Worm (Caenorhabditis elegans) whole organism, L2 larva: Measurements from ENCODE around the gene T04A11.4.

Source experiments
- F13H6.1 ChIP-seq: sonication (generic microtip); optimal IDR thresholded peaks from 2 replicates; lab custom pipeline; 2016; ENCODE audit warnings: missing genetic modification characterization, missing compliant biosample characterization
- ZK546.5 ChIP-seq: sonication (generic microtip); optimal IDR thresholded peaks from 2 replicates; lab custom pipeline; 2017; ENCODE audit warnings: missing biosample characterization, missing genetic modification characterization
- ama-1 ChIP-seq: fragments of 150-350 bp; optimal IDR thresholded peaks from 2 replicates; lab custom pipeline; 2018; ENCODE audit warnings: inconsistent platforms
- ceh-82 ChIP-seq: fragments of 150-350 bp; optimal IDR thresholded peaks from 2 replicates; lab custom pipeline; 2014; ENCODE audit warnings: missing biosample characterization, missing genetic modification characterization
- egl-27 ChIP-seq: sonication (generic microtip); optimal IDR thresholded peaks from 3 replicates; lab custom pipeline; 2017; ENCODE audit warnings: missing biosample characterization, missing genetic modification reagents, missing genetic modification characterization
- elt-3 ChIP-seq: sonication (generic microtip); optimal IDR thresholded peaks from 2 replicates; lab custom pipeline; 2017; ENCODE audit warnings: missing biosample characterization, missing genetic modification characterization
- fos-1 ChIP-seq: fragments of 150-350 bp; optimal IDR thresholded peaks from 2 replicates; lab custom pipeline; 2014; ENCODE audit warnings: missing biosample characterization, missing genetic modification characterization
- lin-11 ChIP-seq: fragments of 150-350 bp; sonication (generic microtip); optimal IDR thresholded peaks from 2 replicates; lab custom pipeline; 2014; ENCODE audit warnings: missing biosample characterization, missing genetic modification characterization, inconsistent platforms, mixed read lengths
- lin-13 ChIP-seq: fragments of 150-350 bp; optimal IDR thresholded peaks from 2 replicates; lab custom pipeline; 2014; ENCODE audit warnings: missing biosample characterization, missing genetic modification reagents, missing genetic modification characterization
- nhr-12 ChIP-seq: fragments of 150-350 bp; optimal IDR thresholded peaks from 2 replicates; lab custom pipeline; 2014; ENCODE audit warnings: missing biosample characterization, missing genetic modification characterization
- nhr-237 ChIP-seq: fragments of 150-350 bp; optimal IDR thresholded peaks from 2 replicates; lab custom pipeline; 2014; ENCODE audit warnings: missing biosample characterization, missing genetic modification characterization
- snpc-4 ChIP-seq: fragments of 150-350 bp; optimal IDR thresholded peaks from 2 replicates; lab custom pipeline; 2014; ENCODE audit warnings: missing biosample characterization, missing genetic modification characterization
- unc-39 ChIP-seq: fragments of 150-350 bp; optimal IDR thresholded peaks from 2 replicates; lab custom pipeline; 2014; ENCODE audit warnings: missing biosample characterization, missing genetic modification characterization
- ztf-4 ChIP-seq: fragments of 150-350 bp; optimal IDR thresholded peaks from 2 replicates; lab custom pipeline; 2014; ENCODE audit warnings: missing biosample characterization, missing genetic modification characterization

ce11 chrIV:12468359-12468758 lies 16.0 kb downstream of the T04A11.4 start, which contains the start of gene igdb-2:
- TF ChIP-seq ZK546.5 (tag; lab: Kevin White, UChicago), result no peak
- no peak for TF ChIP-seq F13H6.1
- no peak for TF ChIP-seq fos-1
- no peak for TF ChIP-seq snpc-4 (tag; lab: Kevin White, UChicago)
- no peak for TF ChIP-seq ceh-82
- no peak for TF ChIP-seq elt-3 (tag; lab: Kevin White, UChicago)
- no peak for TF ChIP-seq lin-13 (GFP tag; lab: Kevin White, UChicago)
- no peak for TF ChIP-seq lin-11 (tag; lab: Kevin White, UChicago)
- no peak for TF ChIP-seq unc-39
- TF ChIP-seq nhr-12 (tag; lab: Kevin White, UChicago), result no peak
- TF ChIP-seq nhr-237 (tag; lab: Kevin White, UChicago), result no peak
- no peak for TF ChIP-seq ama-1 (lab: Kevin White, UChicago)
- no peak for TF ChIP-seq ztf-4 (tag; lab: Kevin White, UChicago)
- no peak for TF ChIP-seq egl-27 (tag; lab: Kevin White, UChicago)
